Fruit fly (Drosophila melanogaster): ENCODE measurements around the gene HDAC11.

Gene HDAC11

DNA sequence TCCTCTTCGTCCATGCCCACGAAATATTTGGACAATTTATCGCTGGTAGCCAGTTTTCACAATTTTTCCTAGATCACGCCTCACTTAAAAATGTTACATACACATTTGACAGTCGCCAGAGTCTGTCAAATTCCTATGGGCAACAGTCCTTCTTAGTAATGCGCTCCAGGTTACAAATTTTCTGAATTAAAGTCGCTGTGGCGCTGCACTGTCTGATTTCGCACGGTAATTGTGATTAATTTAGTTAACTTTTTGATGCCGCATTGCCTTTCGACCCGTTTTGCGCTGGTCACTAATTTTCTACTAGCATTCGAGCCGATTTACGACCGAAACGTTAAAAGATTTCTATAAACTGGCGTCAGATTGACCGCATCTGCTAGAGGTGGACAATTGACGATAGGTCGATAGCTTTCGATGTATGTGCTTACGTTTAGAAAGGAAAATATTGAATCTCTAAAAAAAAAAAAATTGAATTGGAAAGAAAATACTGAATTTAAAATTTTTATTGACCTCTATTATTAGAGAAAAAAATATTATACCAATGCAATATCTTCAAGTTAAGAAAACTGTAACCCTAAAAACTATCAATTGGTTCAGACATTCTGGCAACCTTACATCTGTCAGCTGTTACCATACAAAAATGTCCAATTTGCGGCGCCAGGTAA is 42.3 kb downstream of the HDAC11 start, which contains the start of the genes lili and CG34150 (continued):
- peak; percentile 88 for TF ChIP-seq CG9932 (GFP tag; IDR thresholded peaks at IDR 0.05)
- TF ChIP-seq toy (GFP tag; IDR thresholded peaks at IDR 0.05), result no peak
- peak; percentile 73; the same call in 1 of the 2 replicates for TF ChIP-seq CG32767 (GFP tag; IDR thresholded peaks at IDR 0.05)
- peak; percentile 52 for TF ChIP-seq Meics (GFP tag; optimal IDR thresholded peaks at IDR 0.05)
- no peak for TF ChIP-seq CG12219 (GFP tag; optimal IDR thresholded peaks at IDR 0.05)
- TF ChIP-seq CG34224 (GFP tag; IDR thresholded peaks at IDR 0.05; ENCODE audit: partially characterized antibody), result peak; percentile 85
- peak; percentile 95 for TF ChIP-seq CG9437 (GFP tag; optimal IDR thresholded peaks at IDR 0.05)
- peak; percentile 34 for TF ChIP-seq cato (GFP tag; optimal IDR thresholded peaks at IDR 0.05; ENCODE audit: borderline replicate concordance)
- peak; percentile 55; the same call in 1 of the 2 replicates for TF ChIP-seq ranshi (GFP tag; IDR thresholded peaks at IDR 0.05)
- peak; percentile 69 for TF ChIP-seq dmrt11E (tag; optimal IDR thresholded peaks at IDR 0.05)
- TF ChIP-seq CG1603 (tag; optimal IDR thresholded peaks at IDR 0.05), result peak; percentile 3
- TF ChIP-seq NK7.1 (GFP tag; optimal IDR thresholded peaks at IDR 0.05), result peak; percentile 6
- TF ChIP-seq CG4282 (GFP tag; optimal IDR thresholded peaks at IDR 0.05), result no peak
- TF ChIP-seq en (GFP tag; optimal IDR thresholded peaks at IDR 0.05), result peak; percentile 25
- peak; percentile 70; the same call in 2 of the 3 replicates for TF ChIP-seq CG14860 (GFP tag; IDR thresholded peaks at IDR 0.05; ENCODE audit: partially characterized antibody)
- TF ChIP-seq fd102C (GFP tag; optimal IDR thresholded peaks at IDR 0.05), result no peak
- peak; percentile 74 for TF ChIP-seq CG12942 (GFP tag; optimal IDR thresholded peaks at IDR 0.05)
- peak; percentile 37; the same call in 1 of the 2 replicates for TF ChIP-seq seq (GFP tag; IDR thresholded peaks at IDR 0.05)
- no peak for TF ChIP-seq fd64A (GFP tag; optimal IDR thresholded peaks at IDR 0.05)
- no peak for TF ChIP-seq ase (GFP tag; IDR thresholded peaks at IDR 0.05)
- TF ChIP-seq eve (GFP tag; optimal IDR thresholded peaks at IDR 0.05), result no peak
- peak; percentile 57 for TF ChIP-seq psq (GFP tag; optimal IDR thresholded peaks at IDR 0.05)
- peak; percentile 84 for TF ChIP-seq CG15601 (tag; optimal IDR thresholded peaks at IDR 0.05)
- no peak for TF ChIP-seq sens-2 (GFP tag; IDR thresholded peaks at IDR 0.05)
- peak; percentile 60 for TF ChIP-seq pzg (GFP tag; optimal IDR thresholded peaks at IDR 0.05)
- TF ChIP-seq gro (GFP tag; optimal IDR thresholded peaks at IDR 0.05), result peak; percentile 81
- TF ChIP-seq D19B (GFP tag; optimal IDR thresholded peaks at IDR 0.05), result peak; percentile 19
- no peak for TF ChIP-seq nau (GFP tag; optimal IDR thresholded peaks at IDR 0.05)
- no peak for TF ChIP-seq CG5180 (GFP tag; optimal IDR thresholded peaks at IDR 0.05)
- peak; percentile 70 for TF ChIP-seq CG1602 (GFP tag; optimal IDR thresholded peaks at IDR 0.05)
- peak; percentile 58; the same call in 1 of the 2 replicates for TF ChIP-seq ato (GFP tag; IDR thresholded peaks at IDR 0.05; ENCODE audit: partially characterized antibody)
- no peak for TF ChIP-seq CG15073 (GFP tag; optimal IDR thresholded peaks at IDR 0.05)
- peak; percentile 86 for TF ChIP-seq CG2712 (tag; optimal IDR thresholded peaks at IDR 0.05)
- peak; percentile 97 for TF ChIP-seq nerfin-1 (tag; optimal IDR thresholded peaks at IDR 0.05)
- TF ChIP-seq esg (GFP tag; conservative IDR thresholded peaks at IDR 0.05), result peak; percentile 64
- peak in 1 of 2 experiments; percentile 9 for TF ChIP-seq tll (GFP tag; optimal IDR thresholded peaks at IDR 0.05)
- peak; percentile 81 for TF ChIP-seq CG32532 (GFP tag; IDR thresholded peaks at IDR 0.05)
- TF ChIP-seq sqz (GFP tag; optimal IDR thresholded peaks at IDR 0.05), result no peak
- TF ChIP-seq Taf1 (GFP tag; IDR thresholded peaks at IDR 0.05), result peak; percentile 77
- peak; percentile 86 for TF ChIP-seq Bteb2 (GFP tag; optimal IDR thresholded peaks at IDR 0.05)
- no peak for TF ChIP-seq usp (GFP tag; optimal IDR thresholded peaks at IDR 0.05)
- TF ChIP-seq corto (GFP tag; optimal IDR thresholded peaks at IDR 0.05), result no peak
- no peak for TF ChIP-seq run (tag; optimal IDR thresholded peaks at IDR 0.05)
- TF ChIP-seq CG8924 (tag; optimal IDR thresholded peaks at IDR 0.05), result peak; percentile 75
- TF ChIP-seq pum (GFP tag; optimal IDR thresholded peaks at IDR 0.05), result peak; percentile 61
- peak; percentile 36 for TF ChIP-seq CG8281 (tag; optimal IDR thresholded peaks at IDR 0.05)
- no peak for TF ChIP-seq dati (GFP tag; IDR thresholded peaks at IDR 0.05)
- no peak for TF ChIP-seq sim (GFP tag; IDR thresholded peaks at IDR 0.05)
- peak; percentile 63 for TF ChIP-seq HmgZ (tag; optimal IDR thresholded peaks at IDR 0.05)
